Worm (Caenorhabditis elegans): ENCODE data around the gene F40C5.1.

ce11 chrV:3594936-3595335 is 22.4 kb downstream of the F40C5.1 start, which contains the start of gene srh-213:
- TF ChIP-seq blmp-1 (tag; optimal IDR thresholded peaks at IDR 0.05; ENCODE audit: insufficient read depth) (no peak), dmd-4 (tag; optimal IDR thresholded peaks at IDR 0.05) (no peak)

Measured in whole organism, L2 larva.